Worm (Caenorhabditis elegans): Measurements from ENCODE around the gene msrp-3.
A peak's percentile ranks its signal among the peaks of the same experiment; 100 is the strongest.
"Not testable (repeated sequence)": the region's sequence is repeated elsewhere in the genome, so short reads cannot be mapped to it uniquely, and the experiment has no call there.

msrp-3 gene

DNA sequence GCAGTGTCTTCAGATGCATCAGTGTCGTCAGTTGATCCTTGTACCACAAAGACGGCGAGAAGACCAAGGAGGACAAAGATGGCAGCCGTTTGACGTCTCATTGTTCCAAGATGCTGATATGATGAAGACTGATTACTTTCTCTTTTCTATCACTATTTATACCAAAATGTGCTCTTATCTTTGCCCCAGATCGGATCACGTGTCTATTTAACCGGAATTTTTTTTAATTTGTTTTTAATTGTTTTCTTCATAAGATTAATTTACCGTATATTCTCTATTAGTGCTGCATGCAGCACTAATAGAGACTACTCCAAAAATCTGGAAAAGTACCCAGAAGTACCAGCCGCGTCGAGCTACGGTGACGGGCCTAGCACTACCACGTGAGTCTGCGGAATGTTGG is at the start of gene msrp-3:
msrp-3 (minus strand) TSS at position 101 of the 400 bp plus-strand sequence.
- no peak for TF ChIP-seq eyg-1 (tag; optimal IDR thresholded peaks at IDR 0.05)

DNA sequence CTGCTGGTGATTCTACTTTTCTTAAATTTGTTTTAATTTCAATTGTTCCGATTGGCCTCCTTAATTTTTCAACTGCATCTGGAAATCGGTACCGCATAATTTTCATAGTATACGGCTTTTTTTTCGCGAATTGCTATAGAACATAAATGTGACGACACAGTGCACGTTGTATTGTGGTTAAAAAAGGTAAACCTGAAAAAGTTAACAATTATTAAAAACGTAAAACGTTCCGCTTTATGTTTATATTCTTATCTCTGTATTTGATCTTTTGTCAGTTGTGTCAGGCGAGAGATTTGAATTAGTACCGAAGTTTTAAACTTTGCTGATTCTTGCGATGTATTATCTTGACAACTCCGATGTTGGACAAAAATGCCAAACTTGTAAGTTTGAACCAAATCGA is 46.9 kb upstream of the msrp-3 start, which contains the start of gene Y46B2A.4:
Y46B2A.4 (plus strand) TSS at position 301 of the 400 bp plus-strand sequence.
- TF ChIP-seq hlh-13 (GFP tag; optimal IDR thresholded peaks at IDR 0.05), result no peak
- TF ChIP-seq eyg-1 (tag; optimal IDR thresholded peaks at IDR 0.05), result no peak
- no peak for TF ChIP-seq ceh-48 (tag; optimal IDR thresholded peaks at IDR 0.05)
- no peak for TF ChIP-seq T23F11.4 (GFP tag; optimal IDR thresholded peaks at IDR 0.05)
- TF ChIP-seq ceh-45 (GFP tag; IDR thresholded peaks at IDR 0.05), result no peak
- no peak for TF ChIP-seq ztf-16 (tag; optimal IDR thresholded peaks at IDR 0.05)
- TF ChIP-seq C08G9.2 (tag; optimal IDR thresholded peaks at IDR 0.05), result no peak
- no peak for TF ChIP-seq ceh-24 (tag; optimal IDR thresholded peaks at IDR 0.05)
- TF ChIP-seq che-1 (tag; optimal IDR thresholded peaks at IDR 0.05), result no peak
- no peak for TF ChIP-seq pag-3 (tag; optimal IDR thresholded peaks at IDR 0.05; ENCODE audit: borderline replicate concordance)
- no peak for TF ChIP-seq odd-2 (tag; optimal IDR thresholded peaks at IDR 0.05)
- TF ChIP-seq lin-11 (tag; optimal IDR thresholded peaks at IDR 0.05), result no peak
- TF ChIP-seq npax-4 (tag; optimal IDR thresholded peaks at IDR 0.05), result no peak
- no peak for TF ChIP-seq hlh-6 (tag; optimal IDR thresholded peaks at IDR 0.05)

DNA sequence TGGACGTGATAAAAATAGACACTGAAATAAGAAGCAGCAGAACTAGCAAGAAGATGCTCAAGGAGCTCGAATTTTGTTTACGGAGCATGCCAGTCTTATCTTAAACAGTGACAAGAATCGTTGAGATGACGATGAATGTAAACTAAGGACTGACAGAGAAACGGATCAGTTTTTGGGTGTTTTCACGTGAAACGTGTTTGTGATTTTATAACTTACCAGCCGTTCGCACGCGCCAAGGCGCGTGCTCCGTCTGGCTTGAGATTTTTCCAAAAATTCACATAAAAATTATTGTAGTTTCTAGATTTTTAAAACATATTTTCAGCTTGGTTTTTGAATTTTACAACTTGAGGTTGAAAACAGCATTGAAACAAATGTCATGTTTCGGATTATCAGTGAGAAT is 35.9 kb upstream of the msrp-3 start, which contains the start of gene F28A10.5:
F28A10.5 (minus strand) TSS at position 101 of the 400 bp plus-strand sequence.
- TF ChIP-seq ceh-9, ceh-34, sox-4 (tag; optimal IDR thresholded peaks at IDR 0.05): not testable (repeated sequence)

DNA sequence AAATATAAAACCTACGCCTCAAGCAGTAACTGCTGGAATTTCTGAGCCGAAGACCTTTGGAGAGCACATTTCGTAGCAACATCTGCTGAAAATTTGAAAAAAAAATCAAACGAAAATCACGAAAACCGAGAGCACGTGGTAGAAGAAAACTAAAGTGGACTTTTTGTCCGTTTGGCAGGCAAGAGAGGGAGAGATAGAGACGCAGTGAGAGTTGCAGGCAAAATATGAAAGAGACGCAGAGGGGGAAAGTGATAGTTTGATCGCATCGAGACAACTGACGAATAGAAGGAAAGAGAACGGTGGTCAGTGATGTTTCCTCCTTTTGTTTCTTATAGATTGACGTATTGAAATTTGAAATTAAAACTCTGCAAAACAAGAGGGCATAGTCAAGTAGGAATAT is 33.9 kb upstream of the msrp-3 start, which contains the start of the genes acdh-9 and F28A10.13:
acdh-9 (minus strand) TSS at position 85 of the 400 bp plus-strand sequence.
F28A10.13 (plus strand) TSS at position 294 of the 400 bp plus-strand sequence.
- TF ChIP-seq hlh-30 (tag; optimal IDR thresholded peaks at IDR 0.05; ENCODE audit: insufficient read depth) (peak; percentile 35), fkh-10 (GFP tag; optimal IDR thresholded peaks at IDR 0.05) (no peak), ceh-18 (tag; optimal IDR thresholded peaks at IDR 0.05) (peak; percentile 10), dmd-4 (tag; optimal IDR thresholded peaks at IDR 0.05; ENCODE audit: borderline replicate concordance) (no peak), K09A11.1 (tag; optimal IDR thresholded peaks at IDR 0.05; ENCODE audit: insufficient read depth) (no peak), unc-55 (GFP tag; optimal IDR thresholded peaks at IDR 0.05) (peak; percentile 81), nfya-1 (tag; optimal IDR thresholded peaks at IDR 0.05) (peak; percentile 43), ceh-22 (tag; optimal IDR thresholded peaks at IDR 0.05) (no peak)

DNA sequence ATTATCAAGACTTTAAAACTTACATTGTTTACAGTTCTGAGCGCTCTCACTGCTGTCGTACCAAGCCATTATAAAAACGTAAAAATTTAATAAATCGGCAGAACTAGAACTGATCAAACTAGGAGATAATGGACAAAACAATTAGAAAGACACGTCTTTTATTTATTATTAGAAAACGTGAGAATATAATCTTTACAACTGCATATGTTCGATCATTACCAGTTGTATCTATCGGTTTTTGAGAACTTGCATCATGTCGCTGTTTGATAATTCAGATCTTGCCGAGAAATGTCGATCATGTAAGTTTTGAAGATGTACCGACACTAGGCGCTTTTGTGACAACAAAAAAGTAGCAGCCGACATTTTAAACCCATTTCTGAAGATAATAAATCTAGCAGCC is 31.0 kb upstream of the msrp-3 start, which contains the start of gene F28A10.7:
F28A10.7 (minus strand) TSS at position 101 of the 400 bp plus-strand sequence.
- no peak for TF ChIP-seq zip-5 (tag; optimal IDR thresholded peaks at IDR 0.05)
- TF ChIP-seq tbx-7 (tag; optimal IDR thresholded peaks at IDR 0.05), result no peak
- no peak for TF ChIP-seq ets-4 (tag; optimal IDR thresholded peaks at IDR 0.05)
- TF ChIP-seq pha-4 (tag; optimal IDR thresholded peaks at IDR 0.05), result no peak
- no peak for TF ChIP-seq C38D4.7 (GFP tag; optimal IDR thresholded peaks at IDR 0.05)
- TF ChIP-seq dve-1 (tag; optimal IDR thresholded peaks at IDR 0.05), result no peak
- no peak for TF ChIP-seq fkh-10 (GFP tag; optimal IDR thresholded peaks at IDR 0.05)
- TF ChIP-seq pax-1 (tag; optimal IDR thresholded peaks at IDR 0.05), result no peak
- no peak for TF ChIP-seq che-1 (tag; optimal IDR thresholded peaks at IDR 0.05)
- no peak for TF ChIP-seq F13H6.1 (tag; optimal IDR thresholded peaks at IDR 0.05)
- TF ChIP-seq nhr-232 (tag; optimal IDR thresholded peaks at IDR 0.05), result no peak
- no peak for TF ChIP-seq tbx-2 (tag; optimal IDR thresholded peaks at IDR 0.05)
- no peak for TF ChIP-seq sox-4 (tag; optimal IDR thresholded peaks at IDR 0.05)
- TF ChIP-seq elt-2 (tag; optimal IDR thresholded peaks at IDR 0.05), result no peak
